ENCODE assay signal across 1 fruit fly cellular context in the genomic region with DNA sequence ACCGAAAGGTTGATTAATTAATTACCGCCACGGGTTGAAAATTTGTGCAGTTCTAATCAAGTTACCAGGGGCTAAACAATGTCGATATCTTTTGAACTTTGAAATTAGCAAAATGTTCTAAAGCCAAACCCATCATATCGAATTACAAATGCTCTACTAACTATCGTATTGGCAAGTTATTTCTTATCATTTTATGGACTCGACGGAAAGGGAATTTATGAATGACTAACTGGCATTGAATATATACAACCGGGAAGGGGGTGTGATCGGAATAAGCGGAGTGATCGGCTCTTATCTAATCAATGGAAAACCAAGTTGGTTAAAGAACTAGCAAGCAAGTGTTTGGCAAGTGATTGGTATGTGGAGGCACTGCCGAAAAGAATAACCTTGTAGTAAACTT.
TF ChIP-seq lines count a peak whose summit lies in the region.

No protein-coding gene starts in this region.

TF ChIP-seq in whole organism, embryonic, 481 proteins besides CTCF, POLR2A, EP300 and RAD21 (continued from another document and continues in another):
- no peak for TF ChIP-seq CG17361 (GFP tag; IDR thresholded peaks at IDR 0.05; lab: Robert Waterston, UW)
- TF ChIP-seq HLH4C (GFP tag; IDR thresholded peaks at IDR 0.05; lab: Robert Waterston, UW; ENCODE audit: partially characterized antibody): no peak
- peak; percentile 39 for TF ChIP-seq ftz-f1 (GFP tag; optimal IDR thresholded peaks at IDR 0.05; lab: Kevin White, UChicago)
- TF ChIP-seq CG12744 (GFP tag; optimal IDR thresholded peaks at IDR 0.05; lab: Kevin White, UChicago): no peak
- TF ChIP-seq CG4404 (GFP tag; IDR thresholded peaks at IDR 0.05; lab: Robert Waterston, UW): no peak
- no peak for TF ChIP-seq ind (GFP tag; optimal IDR thresholded peaks at IDR 0.05; lab: Kevin White, UChicago)
- TF ChIP-seq PHDP (tag; optimal IDR thresholded peaks at IDR 0.05; lab: Kevin White, UChicago): peak; percentile 3
- no peak for TF ChIP-seq CG32767 (GFP tag; IDR thresholded peaks at IDR 0.05; lab: Robert Waterston, UW)
- TF ChIP-seq unc-4 (GFP tag; IDR thresholded peaks at IDR 0.05; lab: Robert Waterston, UW; ENCODE audit: partially characterized antibody): no peak
- TF ChIP-seq CG7372 (GFP tag; IDR thresholded peaks at IDR 0.05; lab: Robert Waterston, UW): no peak
- TF ChIP-seq Hr3 (GFP tag; optimal IDR thresholded peaks at IDR 0.05; lab: Kevin White, UChicago): no peak
- peak; percentile 65 for TF ChIP-seq caup (GFP tag; optimal IDR thresholded peaks at IDR 0.05; lab: Kevin White, UChicago; ENCODE audit: severe bottlenecking)
- TF ChIP-seq ATbp (GFP tag; optimal IDR thresholded peaks at IDR 0.05; lab: Kevin White, UChicago): no peak
- TF ChIP-seq tgo (GFP tag; IDR thresholded peaks at IDR 0.05; lab: Robert Waterston, UW): no peak
- no peak for TF ChIP-seq Oaz (GFP tag; IDR thresholded peaks at IDR 0.05; lab: Robert Waterston, UW)
- TF ChIP-seq danr (GFP tag; IDR thresholded peaks at IDR 0.05; lab: Robert Waterston, UW): no peak
- no peak for TF ChIP-seq nerfin-2 (GFP tag; IDR thresholded peaks at IDR 0.05; lab: Robert Waterston, UW; ENCODE audit: partially characterized antibody)
- TF ChIP-seq trem (tag; optimal IDR thresholded peaks at IDR 0.05; lab: Kevin White, UChicago): no peak
- no peak for TF ChIP-seq HmgD (GFP tag; optimal IDR thresholded peaks at IDR 0.05; lab: Kevin White, UChicago)
- TF ChIP-seq yki (optimal IDR thresholded peaks at IDR 0.05; lab: Kevin White, UChicago): no peak
- no peak for TF ChIP-seq CG5180 (GFP tag; optimal IDR thresholded peaks at IDR 0.05; lab: Kevin White, UChicago)
- no peak for TF ChIP-seq slp2 (GFP tag; optimal IDR thresholded peaks at IDR 0.05; lab: Kevin White, UChicago)
- TF ChIP-seq ab (GFP tag; optimal IDR thresholded peaks at IDR 0.05; lab: Kevin White, UChicago): no peak
- no peak for TF ChIP-seq Ada2b (GFP tag; IDR thresholded peaks at IDR 0.05; lab: Robert Waterston, UW)
- no peak for TF ChIP-seq CG8290 (GFP tag; optimal IDR thresholded peaks at IDR 0.05; lab: Kevin White, UChicago)
- peak in 1 of 2 experiments; percentile 85 for TF ChIP-seq CG8290 (tag; optimal IDR thresholded peaks at IDR 0.05; lab: Kevin White, UChicago)
- TF ChIP-seq peb (GFP tag; IDR thresholded peaks at IDR 0.05; lab: Robert Waterston, UW): no peak
- no peak for TF ChIP-seq CG10366 (GFP tag; IDR thresholded peaks at IDR 0.05; lab: Robert Waterston, UW)
- no peak for TF ChIP-seq CG18619 (GFP tag; optimal IDR thresholded peaks at IDR 0.05; lab: Kevin White, UChicago)
- TF ChIP-seq ro (GFP tag; IDR thresholded peaks at IDR 0.05; lab: Robert Waterston, UW): no peak
- TF ChIP-seq CG34422 (GFP tag; IDR thresholded peaks at IDR 0.05; lab: Robert Waterston, UW): no peak
- no peak for TF ChIP-seq nerfin-1 (tag; optimal IDR thresholded peaks at IDR 0.05; lab: Kevin White, UChicago)
- TF ChIP-seq stc (GFP tag; IDR thresholded peaks at IDR 0.05; lab: Robert Waterston, UW): no peak
- no peak for TF ChIP-seq CG4707 (GFP tag; optimal IDR thresholded peaks at IDR 0.05; lab: Kevin White, UChicago)
- no peak for TF ChIP-seq CG7271 (tag; optimal IDR thresholded peaks at IDR 0.05; lab: Kevin White, UChicago)
- no peak for TF ChIP-seq CG33557 (GFP tag; optimal IDR thresholded peaks at IDR 0.05; lab: Kevin White, UChicago)
- TF ChIP-seq BtbVII (GFP tag; optimal IDR thresholded peaks at IDR 0.05; lab: Kevin White, UChicago): no peak
- TF ChIP-seq ewg (GFP tag; optimal IDR thresholded peaks at IDR 0.05; lab: Kevin White, UChicago): no peak
- no peak for TF ChIP-seq Atf-2 (GFP tag; optimal IDR thresholded peaks at IDR 0.05; lab: Kevin White, UChicago)
- no peak for TF ChIP-seq CrebB (tag; optimal IDR thresholded peaks at IDR 0.05; lab: Kevin White, UChicago)
- peak; percentile 48 for TF ChIP-seq schlank (tag; optimal IDR thresholded peaks at IDR 0.05; lab: Kevin White, UChicago)
- no peak for TF ChIP-seq trh (GFP tag; optimal IDR thresholded peaks at IDR 0.05; lab: Kevin White, UChicago)
- TF ChIP-seq knrl (GFP tag; IDR thresholded peaks at IDR 0.05; lab: Robert Waterston, UW; ENCODE audit: partially characterized antibody): no peak
- TF ChIP-seq CG5245 (GFP tag; optimal IDR thresholded peaks at IDR 0.05; lab: Kevin White, UChicago): no peak
- no peak for TF ChIP-seq inv (GFP tag; IDR thresholded peaks at IDR 0.05; lab: Robert Waterston, UW; ENCODE audit: partially characterized antibody)
- TF ChIP-seq D19B (GFP tag; optimal IDR thresholded peaks at IDR 0.05; lab: Kevin White, UChicago): no peak
- TF ChIP-seq kay (GFP tag; optimal IDR thresholded peaks at IDR 0.05; lab: Kevin White, UChicago): peak; percentile 56
- no peak for TF ChIP-seq CG7745 (tag; optimal IDR thresholded peaks at IDR 0.05; lab: Kevin White, UChicago)
- no peak for TF ChIP-seq Xbp1 (GFP tag; optimal IDR thresholded peaks at IDR 0.05; lab: Kevin White, UChicago)
- TF ChIP-seq Neu2 (GFP tag; optimal IDR thresholded peaks at IDR 0.05; lab: Kevin White, UChicago; ENCODE audit: borderline replicate concordance): no peak
- no peak for TF ChIP-seq Rx (GFP tag; IDR thresholded peaks at IDR 0.05; lab: Robert Waterston, UW)
- TF ChIP-seq zfh1 (GFP tag; IDR thresholded peaks at IDR 0.05; lab: Robert Waterston, UW): no peak
- TF ChIP-seq Hr39 (optimal IDR thresholded peaks at IDR 0.05; lab: Kevin White, UChicago): no peak
- no peak for TF ChIP-seq CG14710 (tag; optimal IDR thresholded peaks at IDR 0.05; lab: Kevin White, UChicago)
- TF ChIP-seq Med (GFP tag; lab: Kevin White, UChicago): peak; percentile 57
- TF ChIP-seq sima (GFP tag; optimal IDR thresholded peaks at IDR 0.05; lab: Kevin White, UChicago): no peak
- TF ChIP-seq CG16815 (GFP tag; optimal IDR thresholded peaks at IDR 0.05; lab: Kevin White, UChicago): no peak
- TF ChIP-seq CG6689 (GFP tag; IDR thresholded peaks at IDR 0.05; lab: Robert Waterston, UW): no peak
- TF ChIP-seq usp (GFP tag; optimal IDR thresholded peaks at IDR 0.05; lab: Kevin White, UChicago): no peak
- TF ChIP-seq bsh (GFP tag; optimal IDR thresholded peaks at IDR 0.05; lab: Kevin White, UChicago): no peak
- TF ChIP-seq CG10209 (GFP tag; optimal IDR thresholded peaks at IDR 0.05; lab: Kevin White, UChicago): no peak
- TF ChIP-seq zf30C (GFP tag; optimal IDR thresholded peaks at IDR 0.05; lab: Kevin White, UChicago): no peak
- TF ChIP-seq dmrt99B (tag; optimal IDR thresholded peaks at IDR 0.05; lab: Kevin White, UChicago): no peak
- TF ChIP-seq CG3065 (GFP tag; optimal IDR thresholded peaks at IDR 0.05; lab: Kevin White, UChicago): no peak
- TF ChIP-seq Ets65A (GFP tag; lab: Kevin White, UChicago): no peak
- no peak for TF ChIP-seq H2.0 (GFP tag; IDR thresholded peaks at IDR 0.05; lab: Robert Waterston, UW)
- TF ChIP-seq rib (GFP tag; IDR thresholded peaks at IDR 0.05; lab: Robert Waterston, UW): peak; percentile 73
- TF ChIP-seq CG1647 (GFP tag; optimal IDR thresholded peaks at IDR 0.05; lab: Kevin White, UChicago): no peak
- TF ChIP-seq Hr51 (GFP tag; optimal IDR thresholded peaks at IDR 0.05; lab: Kevin White, UChicago): no peak
- TF ChIP-seq kni (GFP tag; optimal IDR thresholded peaks at IDR 0.05; lab: Kevin White, UChicago): no peak
- TF ChIP-seq CG10321 (GFP tag; IDR thresholded peaks at IDR 0.05; lab: Robert Waterston, UW): no peak
- TF ChIP-seq E2f1 (GFP tag; IDR thresholded peaks at IDR 0.05; lab: Robert Waterston, UW): no peak
- TF ChIP-seq Nf-YC (tag; optimal IDR thresholded peaks at IDR 0.05; lab: Kevin White, UChicago): no peak
- TF ChIP-seq CG12769 (tag; optimal IDR thresholded peaks at IDR 0.05; lab: Kevin White, UChicago): peak; percentile 72
- no peak for TF ChIP-seq CG2202 (tag; optimal IDR thresholded peaks at IDR 0.05; lab: Kevin White, UChicago)
- no peak for TF ChIP-seq Taf1 (GFP tag; IDR thresholded peaks at IDR 0.05; lab: Robert Waterston, UW)
- no peak for TF ChIP-seq HLH3B (GFP tag; IDR thresholded peaks at IDR 0.05; lab: Robert Waterston, UW)
- TF ChIP-seq unpg (GFP tag; optimal IDR thresholded peaks at IDR 0.05; lab: Kevin White, UChicago): no peak
- TF ChIP-seq Bteb2 (GFP tag; optimal IDR thresholded peaks at IDR 0.05; lab: Kevin White, UChicago): no peak
- TF ChIP-seq mam (GFP tag; optimal IDR thresholded peaks at IDR 0.05; lab: Kevin White, UChicago): peak; percentile 50
- TF ChIP-seq NC2β (GFP tag; optimal IDR thresholded peaks at IDR 0.05; lab: Kevin White, UChicago): no peak
- TF ChIP-seq Scr (GFP tag; IDR thresholded peaks at IDR 0.05; lab: Robert Waterston, UW; ENCODE audit: partially characterized antibody): no peak
- no peak for TF ChIP-seq eyg (GFP tag; optimal IDR thresholded peaks at IDR 0.05; lab: Kevin White, UChicago)
- TF ChIP-seq dati (GFP tag; IDR thresholded peaks at IDR 0.05; lab: Robert Waterston, UW): no peak
- peak; percentile 29 for TF ChIP-seq CG12219 (GFP tag; optimal IDR thresholded peaks at IDR 0.05; lab: Kevin White, UChicago)
- no peak for TF ChIP-seq Jarid2 (GFP tag; optimal IDR thresholded peaks at IDR 0.05; lab: Kevin White, UChicago)
- TF ChIP-seq luna (GFP tag; optimal IDR thresholded peaks at IDR 0.05; lab: Kevin White, UChicago): no peak
- no peak for TF ChIP-seq twi (tag; optimal IDR thresholded peaks at IDR 0.05; lab: Kevin White, UChicago)
- TF ChIP-seq Hey (tag; optimal IDR thresholded peaks at IDR 0.05; lab: Kevin White, UChicago): peak; percentile 51
- no peak for TF ChIP-seq CG2129 (GFP tag; IDR thresholded peaks at IDR 0.05; lab: Robert Waterston, UW; ENCODE audit: partially characterized antibody)
- no peak for TF ChIP-seq CG13123 (GFP tag; optimal IDR thresholded peaks at IDR 0.05; lab: Kevin White, UChicago)
- TF ChIP-seq CG3163 (GFP tag; optimal IDR thresholded peaks at IDR 0.05; lab: Kevin White, UChicago): no peak
- no peak for TF ChIP-seq CG10431 (GFP tag; optimal IDR thresholded peaks at IDR 0.05; lab: Kevin White, UChicago)
- no peak for TF ChIP-seq gfzf (GFP tag; optimal IDR thresholded peaks at IDR 0.05; lab: Kevin White, UChicago)
- TF ChIP-seq cad (GFP tag; optimal IDR thresholded peaks at IDR 0.05; lab: Kevin White, UChicago): no peak
- no peak for TF ChIP-seq shn (GFP tag; optimal IDR thresholded peaks at IDR 0.05; lab: Kevin White, UChicago)
- TF ChIP-seq CG10267 (tag; optimal IDR thresholded peaks at IDR 0.05; lab: Kevin White, UChicago): no peak
- no peak for TF ChIP-seq CG12391 (tag; optimal IDR thresholded peaks at IDR 0.05; lab: Kevin White, UChicago)
- peak; percentile 3 for TF ChIP-seq maf-S (GFP tag; optimal IDR thresholded peaks at IDR 0.05; lab: Kevin White, UChicago)
- no peak for TF ChIP-seq nau (GFP tag; optimal IDR thresholded peaks at IDR 0.05; lab: Kevin White, UChicago)
- no peak for TF ChIP-seq Sox100B (GFP tag; optimal IDR thresholded peaks at IDR 0.05; lab: Kevin White, UChicago)
- no peak for TF ChIP-seq chm (GFP tag; IDR thresholded peaks at IDR 0.05; lab: Robert Waterston, UW)
- TF ChIP-seq ttk (GFP tag; IDR thresholded peaks at IDR 0.05; lab: Robert Waterston, UW): no peak
- no peak for TF ChIP-seq sqz (GFP tag; optimal IDR thresholded peaks at IDR 0.05; lab: Kevin White, UChicago)
- TF ChIP-seq bab2 (GFP tag; optimal IDR thresholded peaks at IDR 0.05; lab: Kevin White, UChicago): no peak
- TF ChIP-seq Side (GFP tag; optimal IDR thresholded peaks at IDR 0.05; lab: Kevin White, UChicago): no peak
- TF ChIP-seq CG10959 (GFP tag; IDR thresholded peaks at IDR 0.05; lab: Robert Waterston, UW): no peak
- TF ChIP-seq CG11504 (tag; optimal IDR thresholded peaks at IDR 0.05; lab: Kevin White, UChicago): no peak
- TF ChIP-seq CG13894 (tag; optimal IDR thresholded peaks at IDR 0.05; lab: Kevin White, UChicago): peak; percentile 9
- TF ChIP-seq disco-r (GFP tag; optimal IDR thresholded peaks at IDR 0.05; lab: Kevin White, UChicago): no peak
- TF ChIP-seq psq (GFP tag; optimal IDR thresholded peaks at IDR 0.05; lab: Kevin White, UChicago): no peak
- no peak for TF ChIP-seq CG32772 (GFP tag; IDR thresholded peaks at IDR 0.05; lab: Robert Waterston, UW)
- no peak for TF ChIP-seq aop (GFP tag; IDR thresholded peaks at IDR 0.05; lab: Robert Waterston, UW)
- TF ChIP-seq sob (GFP tag; IDR thresholded peaks at IDR 0.05; lab: Robert Waterston, UW): 0 out of 2 replicates have a peak, but pooled peaks have one; percentile 16
- no peak for TF ChIP-seq scrt (GFP tag; optimal IDR thresholded peaks at IDR 0.05; lab: Kevin White, UChicago)
- no peak for TF ChIP-seq CG17829 (tag; optimal IDR thresholded peaks at IDR 0.05; lab: Kevin White, UChicago)
- TF ChIP-seq CG17328 (GFP tag; IDR thresholded peaks at IDR 0.05; lab: Robert Waterston, UW): no peak
- no peak for TF ChIP-seq Awh (GFP tag; IDR thresholded peaks at IDR 0.05; lab: Robert Waterston, UW)
- no peak for TF ChIP-seq Optix (GFP tag; IDR thresholded peaks at IDR 0.05; lab: Robert Waterston, UW)
- no peak for TF ChIP-seq CG1233 (GFP tag; optimal IDR thresholded peaks at IDR 0.05; lab: Kevin White, UChicago)
- TF ChIP-seq CG15073 (GFP tag; optimal IDR thresholded peaks at IDR 0.05; lab: Kevin White, UChicago): no peak
- TF ChIP-seq Mrtf (GFP tag; IDR thresholded peaks at IDR 0.05; lab: Robert Waterston, UW): no peak
- peak; percentile 4 for TF ChIP-seq CG17385 (GFP tag; optimal IDR thresholded peaks at IDR 0.05; lab: Kevin White, UChicago)
- TF ChIP-seq kah (GFP tag; optimal IDR thresholded peaks at IDR 0.05; lab: Kevin White, UChicago): no peak
- peak; percentile 39 for TF ChIP-seq Deaf1 (tag; optimal IDR thresholded peaks at IDR 0.05; lab: Kevin White, UChicago)
- no peak for TF ChIP-seq stwl (tag; optimal IDR thresholded peaks at IDR 0.05; lab: Kevin White, UChicago)
- peak; percentile 2 for TF ChIP-seq CG3281 (GFP tag; optimal IDR thresholded peaks at IDR 0.05; lab: Kevin White, UChicago)
- no peak for TF ChIP-seq CG43689 (GFP tag; IDR thresholded peaks at IDR 0.05; lab: Robert Waterston, UW)
- TF ChIP-seq CG3407 (GFP tag; optimal IDR thresholded peaks at IDR 0.05; lab: Kevin White, UChicago): no peak
- TF ChIP-seq ems (GFP tag; optimal IDR thresholded peaks at IDR 0.05; lab: Kevin White, UChicago): no peak
- no peak for TF ChIP-seq CG1024 (GFP tag; IDR thresholded peaks at IDR 0.05; lab: Robert Waterston, UW)
- no peak for TF ChIP-seq al (GFP tag; IDR thresholded peaks at IDR 0.05; lab: Robert Waterston, UW)
- TF ChIP-seq Bgb (GFP tag; IDR thresholded peaks at IDR 0.05; lab: Robert Waterston, UW; ENCODE audit: partially characterized antibody): no peak
- no peak for TF ChIP-seq CG17359 (tag; optimal IDR thresholded peaks at IDR 0.05; lab: Kevin White, UChicago)
- TF ChIP-seq Elba2 (GFP tag; optimal IDR thresholded peaks at IDR 0.05; lab: Kevin White, UChicago): no peak
- no peak for TF ChIP-seq CG14050 (GFP tag; IDR thresholded peaks at IDR 0.05; lab: Robert Waterston, UW)
